Fruit fly (Drosophila melanogaster) whole organism, embryonic: Measurements from ENCODE around the gene CG3764.

Experiments used
- Abd-B ChIP-seq: fragments of 200-800 bp; sonication (Bioruptor generic); optimal IDR thresholded peaks from 2 replicates; lab custom pipeline; 2018; ENCODE audit warnings: missing biosample characterization, mild to moderate bottlenecking, missing genetic modification characterization, moderate library complexity
- BEAF-32 ChIP-seq: fragments of 200-800 bp; sonication (Bioruptor generic); optimal IDR thresholded peaks from 3 replicates; lab custom pipeline; 2017; ENCODE audit warnings: missing biosample characterization, missing genetic modification characterization, mild to moderate bottlenecking, moderate library complexity, missing genetic modification reagents
- Bgb ChIP-seq: fragments of 200-800 bp; sonication (Bioruptor generic); IDR thresholded peaks from 2 replicates; pipeline ENCODE4 v1.3.6; 2022; ENCODE audit warnings: missing biosample characterization, missing genetic modification characterization; ENCODE audit not compliant: partially characterized antibody
- CG10147 ChIP-seq: fragments of 200-800 bp; sonication (Bioruptor generic); optimal IDR thresholded peaks from 2 replicates; lab custom pipeline; 2019; ENCODE audit warnings: missing biosample characterization, mild to moderate bottlenecking, missing genetic modification characterization, moderate library complexity
- CG10321 ChIP-seq: fragments of 200-800 bp; sonication (Bioruptor generic); IDR thresholded peaks from 2 replicates; pipeline ENCODE4 v1.3.6; 2022; ENCODE audit warnings: missing biosample characterization, missing genetic modification characterization
- CG10431 ChIP-seq: fragments of 200-800 bp; sonication (Bioruptor generic); optimal IDR thresholded peaks from 3 replicates; lab custom pipeline; 2018; ENCODE audit warnings: missing biosample characterization, mild to moderate bottlenecking, missing genetic modification characterization
- CG10543 ChIP-seq: fragments of 200-800 bp; sonication (Bioruptor generic); optimal IDR thresholded peaks from 3 replicates; lab custom pipeline; 2017; ENCODE audit warnings: missing biosample characterization, mild to moderate bottlenecking, missing genetic modification characterization, moderate library complexity
- CG11695 ChIP-seq: fragments of 200-800 bp; sonication (Bioruptor generic); IDR thresholded peaks from 3 replicates; pipeline ENCODE4 v1.3.6; 2022; ENCODE audit warnings: missing biosample characterization, missing genetic modification characterization
- CG12219 ChIP-seq: fragments of 200-800 bp; sonication (Bioruptor generic); optimal IDR thresholded peaks from 3 replicates; lab custom pipeline; 2018; ENCODE audit warnings: missing biosample characterization, mild to moderate bottlenecking, missing genetic modification characterization
- CG12942 ChIP-seq: fragments of 200-800 bp; sonication (Bioruptor generic); optimal IDR thresholded peaks from 3 replicates; lab custom pipeline; 2016; ENCODE audit warnings: missing biosample characterization, missing genetic modification characterization
- CG1602 ChIP-seq: fragments of 200-800 bp; sonication (Bioruptor generic); optimal IDR thresholded peaks from 3 replicates; lab custom pipeline; 2016; ENCODE audit warnings: missing biosample characterization, missing genetic modification characterization
- CG17328 ChIP-seq: fragments of 200-800 bp; sonication (Bioruptor generic); IDR thresholded peaks from 2 replicates; pipeline ENCODE4 v1.3.6; 2022; ENCODE audit warnings: missing biosample characterization, missing genetic modification characterization
- CG17359 ChIP-seq: fragments of 200-800 bp; sonication (Bioruptor generic); optimal IDR thresholded peaks from 3 replicates; lab custom pipeline; 2018; ENCODE audit warnings: missing biosample characterization, mild to moderate bottlenecking, missing genetic modification characterization, moderate library complexity
- CG17385 ChIP-seq: fragments of 200-800 bp; sonication (Bioruptor generic); optimal IDR thresholded peaks from 3 replicates; lab custom pipeline; 2018; ENCODE audit warnings: missing biosample characterization, mild to moderate bottlenecking, missing genetic modification characterization
- CG18476 ChIP-seq: fragments of 200-800 bp; sonication (Bioruptor generic); optimal IDR thresholded peaks from 2 replicates; lab custom pipeline; 2016; ENCODE audit warnings: missing biosample characterization, mild to moderate bottlenecking, missing genetic modification characterization
- CG4328 ChIP-seq: fragments of 200-800 bp; sonication (Bioruptor generic); optimal IDR thresholded peaks from 3 replicates; lab custom pipeline; 2017; ENCODE audit warnings: missing biosample characterization, missing genetic modification reagents, missing genetic modification characterization
- CG6854 ChIP-seq: fragments of 200-800 bp; sonication (Bioruptor generic); optimal IDR thresholded peaks from 3 replicates; lab custom pipeline; 2017; ENCODE audit warnings: missing biosample characterization, mild to moderate bottlenecking, missing genetic modification characterization
- CG8089 ChIP-seq: fragments of 200-800 bp; sonication (Bioruptor generic); optimal IDR thresholded peaks from 3 replicates; lab custom pipeline; 2016; ENCODE audit warnings: missing biosample characterization, missing genetic modification characterization
- CG9437 ChIP-seq: fragments of 200-800 bp; sonication (Bioruptor generic); optimal IDR thresholded peaks from 2 replicates; lab custom pipeline; 2018; ENCODE audit warnings: missing biosample characterization, mild to moderate bottlenecking, missing genetic modification characterization
- CTCF ChIP-seq: fragments of 200-800 bp; sonication (Bioruptor generic); optimal IDR thresholded peaks from 2 replicates; lab custom pipeline; 2017; ENCODE audit warnings: missing biosample characterization, mild to moderate bottlenecking, missing genetic modification characterization, moderate library complexity
- Dbx ChIP-seq: fragments of 200-800 bp; sonication (Bioruptor generic); IDR thresholded peaks from 3 replicates; pipeline ENCODE4 v1.3.6; 2022; ENCODE audit warnings: missing biosample characterization, missing genetic modification characterization
- Dip3 ChIP-seq: fragments of 200-800 bp; sonication (Bioruptor generic); optimal IDR thresholded peaks from 3 replicates; lab custom pipeline; 2016; ENCODE audit warnings: missing biosample characterization, missing genetic modification characterization
- Ets97D ChIP-seq: fragments of 200-800 bp; sonication (Bioruptor generic); optimal IDR thresholded peaks from 3 replicates; lab custom pipeline; 2016; ENCODE audit warnings: missing biosample characterization, missing genetic modification characterization
- Hand ChIP-seq: fragments of 200-800 bp; sonication (Bioruptor generic); optimal IDR thresholded peaks from 2 replicates; lab custom pipeline; 2017; ENCODE audit warnings: mild to moderate bottlenecking, missing biosample characterization, missing genetic modification reagents, missing genetic modification characterization
- HmgD ChIP-seq: fragments of 200-800 bp; sonication (Bioruptor generic); optimal IDR thresholded peaks from 3 replicates; lab custom pipeline; 2016; ENCODE audit warnings: missing biosample characterization, missing genetic modification characterization
- Lim3 ChIP-seq: fragments of 200-800 bp; sonication (Bioruptor generic); IDR thresholded peaks from 2 replicates; pipeline ENCODE4 v1.3.6; 2022; ENCODE audit warnings: missing biosample characterization, missing genetic modification characterization
- MTF-1 ChIP-seq: fragments of 200-800 bp; sonication (Bioruptor generic); optimal IDR thresholded peaks from 2 replicates; lab custom pipeline; 2018; ENCODE audit warnings: missing biosample characterization, mild to moderate bottlenecking, missing genetic modification characterization, borderline replicate concordance
- Med ChIP-seq: fragments of 200-800 bp; sonication (Bioruptor generic); peaks from one replicate; lab custom pipeline; 2016; ENCODE audit warnings: missing biosample characterization, missing genetic modification characterization, mild to moderate bottlenecking, inconsistent platforms, moderate library complexity
- Neu2 ChIP-seq: fragments of 200-800 bp; sonication (Bioruptor generic); optimal IDR thresholded peaks from 3 replicates; lab custom pipeline; 2016; ENCODE audit warnings: missing biosample characterization, missing genetic modification characterization, borderline replicate concordance
- Ptx1 ChIP-seq: fragments of 200-800 bp; sonication (Bioruptor generic); IDR thresholded peaks from 2 replicates; pipeline ENCODE4 v1.3.6; 2022; ENCODE audit warnings: missing biosample characterization, missing genetic modification characterization
- Ssrp ChIP-seq: fragments of 200-800 bp; sonication (Bioruptor generic); optimal IDR thresholded peaks from 2 replicates; lab custom pipeline; 2018; ENCODE audit warnings: missing biosample characterization, mild to moderate bottlenecking, missing genetic modification characterization, moderate library complexity
- Trl ChIP-seq, 3 experiments: fragments of >200 bp in 2 of 3; fragments of 200-800 bp in 1 of 3; sonication (Bioruptor generic) in 1 of 3; optimal IDR thresholded peaks; 2 replicates in 1 of 3; 3 replicates in 2 of 3; lab custom pipeline; 2016 to 2017; ENCODE audit warnings: missing biosample characterization in 1 of 3, missing genetic modification characterization in 1 of 3
- ci ChIP-seq: fragments of 200-800 bp; sonication (Bioruptor generic); IDR thresholded peaks from 3 replicates; pipeline ENCODE4 v1.3.6; 2022; ENCODE audit warnings: missing biosample characterization, missing genetic modification characterization
- cwo ChIP-seq: fragments of 200-800 bp; sonication (Bioruptor generic); optimal IDR thresholded peaks from 3 replicates; lab custom pipeline; 2017; ENCODE audit warnings: missing biosample characterization, missing genetic modification characterization, mild to moderate bottlenecking, moderate library complexity, missing genetic modification reagents
- dati ChIP-seq: fragments of 200-800 bp; sonication (Bioruptor generic); IDR thresholded peaks from 2 replicates; pipeline ENCODE4 v1.3.6; 2022; ENCODE audit warnings: missing biosample characterization, missing genetic modification characterization
- dm ChIP-seq: fragments of 200-800 bp; sonication (Bioruptor generic); optimal IDR thresholded peaks from 3 replicates; lab custom pipeline; 2016; ENCODE audit warnings: missing biosample characterization, missing genetic modification characterization
- dysf ChIP-seq: fragments of 200-800 bp; sonication (Bioruptor generic); IDR thresholded peaks from 3 replicates; pipeline ENCODE4 v1.3.6; 2022; ENCODE audit warnings: missing biosample characterization, missing genetic modification characterization
- gsb-n ChIP-seq: fragments of 200-800 bp; sonication (Bioruptor generic); optimal IDR thresholded peaks from 3 replicates; lab custom pipeline; 2018; ENCODE audit warnings: missing biosample characterization, mild to moderate bottlenecking, missing genetic modification characterization
- kay ChIP-seq: fragments of 200-800 bp; sonication (Bioruptor generic); optimal IDR thresholded peaks from 2 replicates; lab custom pipeline; 2016; ENCODE audit warnings: missing biosample characterization, missing genetic modification characterization
- ken ChIP-seq: fragments of 200-800 bp; sonication (Bioruptor generic); IDR thresholded peaks from 3 replicates; pipeline ENCODE4 v1.3.6; 2022; ENCODE audit warnings: missing biosample characterization, missing genetic modification characterization
- lab ChIP-seq: fragments of 200-800 bp; sonication (Bioruptor generic); optimal IDR thresholded peaks from 3 replicates; lab custom pipeline; 2017; ENCODE audit warnings: missing biosample characterization, missing genetic modification characterization, mild to moderate bottlenecking, moderate library complexity, missing genetic modification reagents
- p53 ChIP-seq: fragments of 200-800 bp; sonication (Bioruptor generic); optimal IDR thresholded peaks from 2 replicates; lab custom pipeline; 2016; ENCODE audit warnings: missing biosample characterization, missing genetic modification characterization
- peb ChIP-seq: fragments of 200-800 bp; sonication (Bioruptor generic); IDR thresholded peaks from 2 replicates; pipeline ENCODE4 v1.3.6; 2022; ENCODE audit warnings: missing biosample characterization, missing genetic modification characterization
- phol ChIP-seq: fragments of 200-800 bp; sonication (Bioruptor generic); optimal IDR thresholded peaks from 3 replicates; lab custom pipeline; 2018; ENCODE audit warnings: missing biosample characterization, mild to moderate bottlenecking, missing genetic modification characterization, moderate library complexity
- psq ChIP-seq: fragments of 200-800 bp; sonication (Bioruptor generic); optimal IDR thresholded peaks from 2 replicates; lab custom pipeline; 2017; ENCODE audit warnings: missing biosample characterization, missing genetic modification characterization
- ro ChIP-seq: fragments of 200-800 bp; sonication (Bioruptor generic); IDR thresholded peaks from 2 replicates; pipeline ENCODE4 v1.3.6; 2022; ENCODE audit warnings: missing biosample characterization, missing genetic modification characterization
- slbo ChIP-seq: fragments of 200-800 bp; sonication (Bioruptor generic); IDR thresholded peaks from 2 replicates; pipeline ENCODE4 v1.3.6; 2022; ENCODE audit warnings: missing biosample characterization, missing genetic modification characterization
- slp2 ChIP-seq: fragments of 200-800 bp; sonication (Bioruptor generic); optimal IDR thresholded peaks from 2 replicates; lab custom pipeline; 2016; ENCODE audit warnings: missing biosample characterization, missing genetic modification characterization
- sna ChIP-seq: fragments of 200-800 bp; sonication (Bioruptor generic); IDR thresholded peaks from 2 replicates; pipeline ENCODE4 v1.3.6; 2022; ENCODE audit warnings: missing biosample characterization, missing genetic modification characterization; ENCODE audit not compliant: partially characterized antibody
- zf30C ChIP-seq: fragments of 200-800 bp; sonication (Bioruptor generic); optimal IDR thresholded peaks from 3 replicates; lab custom pipeline; 2018; ENCODE audit warnings: missing biosample characterization, mild to moderate bottlenecking, missing genetic modification characterization

The CG3764 gene

DNA sequence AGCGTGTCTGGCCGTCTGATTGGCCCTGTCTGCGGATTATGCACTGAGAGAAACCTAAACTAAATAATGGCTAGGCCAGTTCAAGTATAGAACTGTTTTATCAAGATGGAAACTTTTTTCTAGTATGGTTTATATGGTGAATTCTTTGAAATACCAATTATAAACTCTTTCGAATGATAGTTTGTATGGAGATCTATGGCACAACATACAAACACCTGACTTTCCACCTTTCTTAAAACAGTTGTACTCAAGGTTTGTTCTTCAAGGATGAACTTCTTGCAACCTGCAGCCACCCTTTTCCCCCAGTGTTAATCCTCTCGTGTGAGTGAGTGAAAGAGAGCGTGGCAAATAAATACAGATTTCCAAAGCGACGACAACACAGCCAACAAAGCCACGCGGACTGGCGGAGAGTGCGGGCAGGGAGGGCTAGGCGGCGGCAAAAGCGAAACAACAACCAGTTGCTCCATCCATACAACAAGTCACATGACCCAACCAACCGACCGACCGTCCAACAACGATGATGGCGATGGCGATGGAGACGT lies 8.1 kb downstream of the CG3764 start (continued):
- TF ChIP-seq CG10431 (GFP tag; lab: Kevin White, UChicago), result peak; percentile 43
- TF ChIP-seq BEAF-32, result no peak
- peak; percentile 83 for TF ChIP-seq CG9437 (GFP tag; lab: Kevin White, UChicago)
- TF ChIP-seq CG12219 (GFP tag; lab: Kevin White, UChicago), result peak; percentile 87
- TF ChIP-seq Ssrp (tag; lab: Kevin White, UChicago), result peak; percentile 85
- peak in 1 of 2 experiments; percentile 13 for TF ChIP-seq Trl (optimal IDR thresholded peaks at IDR 0.05; lab: Kevin White, UChicago)
- peak; percentile 88 for TF ChIP-seq Trl (GFP tag; optimal IDR thresholded peaks at IDR 0.05; lab: Kevin White, UChicago)
- TF ChIP-seq psq (GFP tag; lab: Kevin White, UChicago), result no peak
- TF ChIP-seq lab, result peak; percentile 84
- TF ChIP-seq Med (GFP tag; lab: Kevin White, UChicago), result peak; percentile 98
- peak; percentile 74 for TF ChIP-seq CG12942 (GFP tag; lab: Kevin White, UChicago)
- TF ChIP-seq ro (GFP tag; lab: Robert Waterston, UW), result peak; percentile 51; the same call in 1 of the 2 replicates
- TF ChIP-seq CG17385 (GFP tag; lab: Kevin White, UChicago), result peak; percentile 83
- peak; percentile 50 for TF ChIP-seq CTCF (GFP tag; lab: Kevin White, UChicago)
- peak; percentile 94 for TF ChIP-seq dysf
- TF ChIP-seq Hand (GFP tag; lab: Kevin White, UChicago), result peak; percentile 76
- peak; percentile 64; the same call in 1 of the 2 replicates for TF ChIP-seq CG10321 (GFP tag; lab: Robert Waterston, UW)
- TF ChIP-seq Dip3 (GFP tag; lab: Kevin White, UChicago), result peak; percentile 88
- peak; percentile 57; the same call in 1 of the 3 replicates for TF ChIP-seq ci (GFP tag; lab: Robert Waterston, UW)
- peak; percentile 83 for TF ChIP-seq p53 (GFP tag; lab: Kevin White, UChicago)
- TF ChIP-seq Abd-B (GFP tag; lab: Kevin White, UChicago), result peak; percentile 88
- TF ChIP-seq cwo (GFP tag; lab: Kevin White, UChicago), result peak; percentile 68
- peak; percentile 78 for TF ChIP-seq HmgD (GFP tag; lab: Kevin White, UChicago)
- TF ChIP-seq Bgb (GFP tag; lab: Robert Waterston, UW), result no peak
- peak; percentile 91 for TF ChIP-seq CG11695
- TF ChIP-seq dati (GFP tag; lab: Robert Waterston, UW), result peak; percentile 48; the same call in 1 of the 2 replicates
- TF ChIP-seq slbo (GFP tag; lab: Robert Waterston, UW), result peak; percentile 91
- TF ChIP-seq kay (GFP tag; lab: Kevin White, UChicago), result peak; percentile 9
- peak; percentile 83 for TF ChIP-seq Dbx (GFP tag; lab: Robert Waterston, UW)
- no peak for TF ChIP-seq sna (GFP tag; lab: Robert Waterston, UW)
- peak; percentile 85 for TF ChIP-seq CG8089 (GFP tag; lab: Kevin White, UChicago)
- peak; percentile 83 for TF ChIP-seq slp2 (GFP tag; lab: Kevin White, UChicago)
- peak; percentile 72 for TF ChIP-seq CG17359
- peak; percentile 61 for TF ChIP-seq CG17328 (GFP tag; lab: Robert Waterston, UW)
- TF ChIP-seq CG10147 (GFP tag; lab: Kevin White, UChicago), result peak; percentile 87
- peak; percentile 63 for TF ChIP-seq gsb-n (tag; lab: Kevin White, UChicago)
- peak; percentile 90 for TF ChIP-seq Ptx1
- TF ChIP-seq zf30C (GFP tag; lab: Kevin White, UChicago), result peak; percentile 59
- TF ChIP-seq Ets97D (GFP tag; lab: Kevin White, UChicago), result peak; percentile 55
- peak; percentile 67 for TF ChIP-seq CG10543 (GFP tag; lab: Kevin White, UChicago)
- TF ChIP-seq ken (GFP tag; lab: Robert Waterston, UW), result peak; percentile 70; the same call in 2 of the 3 replicates
- peak; percentile 73 for TF ChIP-seq CG6854 (GFP tag; lab: Kevin White, UChicago)
- peak; percentile 73 for TF ChIP-seq dm (GFP tag; lab: Kevin White, UChicago)
- peak; percentile 72; the same call in 1 of the 2 replicates for TF ChIP-seq peb (GFP tag; lab: Robert Waterston, UW)
- TF ChIP-seq phol (tag; lab: Kevin White, UChicago), result peak; percentile 85
- peak; percentile 68 for TF ChIP-seq CG1602 (GFP tag; lab: Kevin White, UChicago)
- TF ChIP-seq Neu2 (GFP tag; lab: Kevin White, UChicago), result peak; percentile 17
- peak; percentile 53 for TF ChIP-seq CG4328
- TF ChIP-seq CG18476 (GFP tag; lab: Kevin White, UChicago), result peak; percentile 68
- TF ChIP-seq Lim3, result peak; percentile 65; the same call in 1 of the 2 replicates
- TF ChIP-seq MTF-1 (GFP tag; lab: Kevin White, UChicago), result peak; percentile 19
